Worm (Caenorhabditis elegans): ENCODE measurements around the gene F57C12.6.
A peak's percentile ranks its signal among the peaks of the same experiment; 100 is the strongest.

ce11 chrX:601340-601757, 47.6 kb upstream of the F57C12.6 start:
- TF ChIP-seq unc-39 (tag; optimal IDR thresholded peaks at IDR 0.05): no peak
- TF ChIP-seq nhr-76 (tag; optimal IDR thresholded peaks at IDR 0.05): no peak
- peak; percentile 7 for TF ChIP-seq lin-13 (tag; optimal IDR thresholded peaks at IDR 0.05)
- TF ChIP-seq ces-1 (GFP tag; optimal IDR thresholded peaks at IDR 0.05): peak; percentile 93
- TF ChIP-seq unc-62 (GFP tag; optimal IDR thresholded peaks at IDR 0.05): peak; percentile 12
